Worm (Caenorhabditis elegans): Measurements from ENCODE around the gene best-15.

ce11 chrIV:10855049-10855448, 23.0 kb upstream of the best-15 start, which contains the start of gene T11G6.3:
- TF ChIP-seq W03F9.2 (tag; optimal IDR thresholded peaks at IDR 0.05): no peak
- no peak for TF ChIP-seq dao-5 (tag; optimal IDR thresholded peaks at IDR 0.05)
